Fruit fly (Drosophila melanogaster): ENCODE measurements around the gene mRpS18C.

mRpS18C gene

DNA sequence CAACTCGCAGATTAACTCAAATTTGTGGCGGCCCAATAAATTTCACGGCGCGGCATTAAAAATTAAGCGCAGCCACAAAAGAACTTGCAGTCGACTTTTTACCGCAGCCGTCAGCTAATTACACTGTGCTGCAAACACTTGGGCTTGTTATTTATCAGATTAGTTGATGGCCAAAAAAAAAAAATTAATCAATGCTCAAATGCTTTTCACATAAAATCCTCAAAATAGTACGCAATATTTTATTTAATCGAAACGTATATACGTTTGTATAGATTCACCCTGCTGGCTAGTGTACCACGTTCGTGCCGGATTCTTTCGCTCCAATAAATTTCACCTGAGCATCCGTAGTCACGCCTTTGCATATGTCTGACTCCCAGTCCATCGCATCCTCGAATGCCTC is 10.0 kb upstream of the mRpS18C start:
- TF ChIP-seq psq (optimal IDR thresholded peaks at IDR 0.05) (no peak), Sin3A (optimal IDR thresholded peaks at IDR 0.05) (no peak), insv (optimal IDR thresholded peaks at IDR 0.05) (no peak), Myc (optimal IDR thresholded peaks at IDR 0.05) (no peak), ttk (optimal IDR thresholded peaks at IDR 0.05) (no peak), h (optimal IDR thresholded peaks at IDR 0.05) (no peak)

DNA sequence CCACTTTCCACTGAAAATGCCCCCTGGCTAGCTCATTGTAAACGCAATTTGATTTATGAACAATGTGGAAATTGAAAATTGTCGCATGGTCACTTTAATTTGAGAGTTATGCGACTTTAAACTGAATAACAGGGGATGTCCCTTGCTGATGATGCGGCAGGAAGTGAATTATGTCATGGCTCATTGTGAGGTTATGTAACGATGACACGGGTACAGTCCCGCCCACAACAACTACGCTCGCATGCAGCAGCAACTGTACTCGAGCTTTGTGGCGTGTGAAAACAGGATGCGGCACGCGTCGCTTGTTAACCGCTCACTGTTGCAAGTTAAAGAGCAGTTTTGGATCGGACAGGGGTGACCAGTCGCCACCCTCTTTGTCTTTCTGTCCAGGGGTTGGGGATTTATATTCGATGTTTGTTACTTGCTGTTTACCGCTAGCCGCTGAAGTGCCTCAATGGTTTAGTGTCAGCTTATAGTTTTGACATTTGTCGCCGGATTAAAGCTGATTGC is 7.0 kb upstream of the mRpS18C start:
- TF ChIP-seq ttk (optimal IDR thresholded peaks at IDR 0.05) (no peak), Sin3A (optimal IDR thresholded peaks at IDR 0.05) (no peak), psq (optimal IDR thresholded peaks at IDR 0.05) (no peak), insv (optimal IDR thresholded peaks at IDR 0.05) (no peak), h (optimal IDR thresholded peaks at IDR 0.05) (no peak), Myc (optimal IDR thresholded peaks at IDR 0.05) (no peak)

DNA sequence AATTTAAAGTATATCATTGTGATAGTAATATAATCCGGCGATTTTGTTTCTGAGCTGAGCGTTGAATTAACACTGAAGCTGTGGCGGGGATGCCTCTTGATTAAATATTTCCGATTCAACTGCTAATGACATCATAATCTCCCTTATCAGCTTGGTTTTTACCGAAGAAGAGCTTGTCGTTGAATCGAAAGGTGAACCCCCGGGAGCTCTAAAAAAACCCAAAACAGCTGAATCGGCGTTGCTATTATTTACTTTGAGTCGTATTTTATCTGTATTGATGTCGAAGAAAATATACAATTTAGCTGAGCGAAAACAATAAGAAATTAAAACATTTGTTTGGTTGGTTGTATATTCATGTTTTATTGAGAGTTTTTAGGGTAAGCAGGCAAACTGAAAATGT is 4.6 kb upstream of the mRpS18C start:
- TF ChIP-seq Sin3A (optimal IDR thresholded peaks at IDR 0.05), result no peak
- no peak for TF ChIP-seq ttk (optimal IDR thresholded peaks at IDR 0.05)
- no peak for TF ChIP-seq h (optimal IDR thresholded peaks at IDR 0.05)
- no peak for TF ChIP-seq Myc (optimal IDR thresholded peaks at IDR 0.05)
- TF ChIP-seq insv (optimal IDR thresholded peaks at IDR 0.05), result no peak
- no peak for TF ChIP-seq psq (optimal IDR thresholded peaks at IDR 0.05)

DNA sequence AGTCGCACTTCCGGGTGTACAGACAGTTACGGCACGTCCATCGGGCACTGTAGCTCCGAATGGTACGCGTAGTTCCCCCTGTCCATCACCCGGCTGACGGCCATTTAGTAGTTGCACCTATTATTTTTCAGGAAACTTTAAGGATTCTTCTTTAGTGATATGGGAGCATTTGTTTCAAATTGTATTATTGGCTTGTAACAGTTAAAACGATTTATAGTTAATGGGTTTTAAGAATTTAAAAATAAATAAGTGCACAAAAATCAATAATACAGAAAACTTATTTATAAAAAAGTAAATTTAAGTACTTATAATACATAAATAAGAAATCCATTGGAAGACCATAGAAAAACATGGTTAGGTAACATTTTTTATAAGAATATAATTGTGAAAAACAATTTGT is 903 bp upstream of the mRpS18C start, which contains the start of the genes CG2217 and CG42740:
TSS of gene CG2217 (minus strand) at position 101 of the 400 bp plus-strand sequence.
TSS of gene CG42740 (minus strand) at position 101 of the 400 bp plus-strand sequence.
- no peak for TF ChIP-seq ttk (optimal IDR thresholded peaks at IDR 0.05)
- TF ChIP-seq insv (optimal IDR thresholded peaks at IDR 0.05), result no peak
- TF ChIP-seq Myc (optimal IDR thresholded peaks at IDR 0.05), result no peak
- TF ChIP-seq Sin3A (optimal IDR thresholded peaks at IDR 0.05), result no peak

DNA sequence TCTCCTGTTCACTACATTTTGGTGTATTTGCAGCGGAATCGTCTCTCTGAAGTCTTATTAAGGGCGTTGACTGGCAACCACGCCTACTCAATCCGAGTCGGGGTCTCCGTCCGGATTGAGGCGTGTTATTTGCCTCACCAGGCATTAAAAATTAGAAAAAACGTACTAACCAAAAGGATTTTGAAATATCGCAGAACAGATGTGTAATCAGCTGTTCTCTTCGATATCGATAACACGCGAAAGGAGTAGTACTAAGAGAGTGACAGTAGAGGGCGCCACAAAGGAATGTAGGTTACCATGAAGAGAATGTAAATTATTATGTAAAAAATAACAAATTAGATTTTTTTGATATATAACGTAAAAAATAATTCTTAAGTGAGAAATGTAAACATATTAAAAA is 1.2 kb downstream of the mRpS18C start, which contains the start of gene CG15536:
TSS of gene CG15536 (minus strand) at position 170 of the 400 bp plus-strand sequence.
- TF ChIP-seq Myc (optimal IDR thresholded peaks at IDR 0.05) (no peak), Sin3A (optimal IDR thresholded peaks at IDR 0.05) (no peak), ttk (optimal IDR thresholded peaks at IDR 0.05) (no peak), h (optimal IDR thresholded peaks at IDR 0.05) (no peak), psq (optimal IDR thresholded peaks at IDR 0.05) (no peak), insv (optimal IDR thresholded peaks at IDR 0.05) (no peak)

DNA sequence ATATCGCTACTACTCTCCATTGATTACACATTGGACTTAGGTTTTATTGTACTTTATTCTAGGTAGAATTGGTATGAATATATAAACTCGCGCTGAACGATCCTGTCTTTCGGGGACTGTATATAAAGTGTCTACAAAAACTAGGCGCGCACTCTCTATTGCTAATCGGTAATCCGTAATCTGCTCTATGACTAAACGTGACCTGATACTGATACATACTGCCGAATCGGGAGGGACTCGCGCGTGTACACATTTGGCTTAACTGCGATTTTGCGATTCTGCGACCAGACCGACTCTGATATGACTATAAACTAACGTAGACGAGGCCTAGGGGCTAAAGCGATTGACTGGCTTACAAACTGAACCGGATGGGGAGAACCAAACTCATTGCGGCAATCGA is 1.8 kb downstream of the mRpS18C start:
- TF ChIP-seq psq (optimal IDR thresholded peaks at IDR 0.05), result no peak
- TF ChIP-seq Myc (optimal IDR thresholded peaks at IDR 0.05), result no peak
- no peak for TF ChIP-seq ttk (optimal IDR thresholded peaks at IDR 0.05)
- no peak for TF ChIP-seq insv (optimal IDR thresholded peaks at IDR 0.05)
- no peak for TF ChIP-seq Sin3A (optimal IDR thresholded peaks at IDR 0.05)
- no peak for TF ChIP-seq h (optimal IDR thresholded peaks at IDR 0.05)

DNA sequence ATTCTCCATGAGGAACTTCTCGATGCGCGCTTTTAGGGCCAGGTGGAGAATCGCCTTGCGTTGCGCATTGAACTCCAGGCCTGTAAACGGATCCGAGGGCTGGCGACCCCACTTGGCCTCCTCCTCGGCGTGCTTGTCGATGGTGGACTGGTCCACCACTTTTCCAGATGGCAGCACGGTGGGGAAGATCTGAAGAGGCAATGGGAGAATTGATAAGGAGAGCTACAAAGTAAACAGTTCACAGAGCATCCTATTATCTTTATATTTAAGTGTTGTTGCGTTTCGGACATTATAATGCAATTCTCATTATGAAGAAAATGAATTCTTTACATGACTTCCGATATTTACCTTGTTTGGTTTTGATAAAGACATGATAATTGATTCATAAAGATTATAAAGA is 2.9 kb downstream of the mRpS18C start:
- TF ChIP-seq ttk (optimal IDR thresholded peaks at IDR 0.05) (no peak), psq (optimal IDR thresholded peaks at IDR 0.05) (no peak), Sin3A (optimal IDR thresholded peaks at IDR 0.05) (no peak)

DNA sequence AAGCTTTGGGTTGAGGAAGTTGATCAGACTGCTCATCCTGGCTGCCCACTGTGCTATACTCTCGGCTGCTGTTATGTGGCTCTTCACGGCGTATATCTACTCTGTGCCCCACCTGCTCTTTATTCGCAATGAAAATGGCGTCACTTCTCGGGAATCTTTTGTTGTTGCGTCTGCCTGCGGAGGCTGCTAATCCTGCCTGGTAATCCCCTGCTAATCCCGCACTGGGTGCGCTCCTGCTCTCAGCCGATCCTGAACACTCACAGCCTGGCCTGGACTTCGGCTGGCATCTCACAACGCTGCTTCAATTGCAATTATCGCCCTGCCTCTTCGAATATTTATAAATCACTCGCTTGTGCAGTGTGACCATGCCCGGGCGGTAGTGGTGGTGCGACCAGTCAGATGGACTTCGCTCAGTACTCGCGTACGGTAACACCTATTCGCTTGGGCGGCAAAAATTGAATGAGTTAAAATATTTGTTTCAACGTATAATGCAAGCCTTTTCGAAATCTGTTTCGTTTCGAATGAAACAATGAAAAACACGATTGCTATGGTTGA is 4.1 kb downstream of the mRpS18C start, which contains the start of gene CG2218:
TSS of gene CG2218 (minus strand) at position 472 of the 555 bp plus-strand sequence.
- no peak for TF ChIP-seq psq (optimal IDR thresholded peaks at IDR 0.05)
- no peak for TF ChIP-seq h (optimal IDR thresholded peaks at IDR 0.05)
- no peak for TF ChIP-seq ttk (optimal IDR thresholded peaks at IDR 0.05)
- no peak for TF ChIP-seq Myc (optimal IDR thresholded peaks at IDR 0.05)
- no peak for TF ChIP-seq insv (optimal IDR thresholded peaks at IDR 0.05)
- TF ChIP-seq Sin3A (optimal IDR thresholded peaks at IDR 0.05), result no peak

DNA sequence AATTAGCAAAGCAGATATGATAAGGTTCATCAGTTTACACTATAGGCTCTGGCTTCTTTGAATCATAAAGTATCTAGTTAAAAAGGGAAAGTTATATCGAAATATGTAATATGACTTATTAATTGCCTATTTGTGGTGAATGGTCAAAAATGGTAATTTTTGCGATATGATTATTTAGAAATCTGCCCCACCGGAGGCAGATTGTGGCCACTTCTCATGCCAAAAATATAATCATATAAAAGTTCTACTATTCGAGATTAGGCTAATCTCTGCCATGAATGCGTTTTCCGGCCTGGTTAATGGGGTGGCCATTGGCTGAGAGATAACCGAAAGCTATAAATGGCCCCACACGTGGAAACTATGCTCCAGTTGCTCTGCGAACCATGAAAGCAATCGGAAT is 4.7 kb downstream of the mRpS18C start, which contains the start of gene CG15533:
TSS of gene CG15533 (plus strand) at position 362 of the 400 bp plus-strand sequence.
- TF ChIP-seq Myc (optimal IDR thresholded peaks at IDR 0.05) (no peak), ttk (optimal IDR thresholded peaks at IDR 0.05) (no peak), Sin3A (optimal IDR thresholded peaks at IDR 0.05) (no peak), h (optimal IDR thresholded peaks at IDR 0.05) (no peak), insv (optimal IDR thresholded peaks at IDR 0.05) (no peak), psq (optimal IDR thresholded peaks at IDR 0.05) (no peak)

DNA sequence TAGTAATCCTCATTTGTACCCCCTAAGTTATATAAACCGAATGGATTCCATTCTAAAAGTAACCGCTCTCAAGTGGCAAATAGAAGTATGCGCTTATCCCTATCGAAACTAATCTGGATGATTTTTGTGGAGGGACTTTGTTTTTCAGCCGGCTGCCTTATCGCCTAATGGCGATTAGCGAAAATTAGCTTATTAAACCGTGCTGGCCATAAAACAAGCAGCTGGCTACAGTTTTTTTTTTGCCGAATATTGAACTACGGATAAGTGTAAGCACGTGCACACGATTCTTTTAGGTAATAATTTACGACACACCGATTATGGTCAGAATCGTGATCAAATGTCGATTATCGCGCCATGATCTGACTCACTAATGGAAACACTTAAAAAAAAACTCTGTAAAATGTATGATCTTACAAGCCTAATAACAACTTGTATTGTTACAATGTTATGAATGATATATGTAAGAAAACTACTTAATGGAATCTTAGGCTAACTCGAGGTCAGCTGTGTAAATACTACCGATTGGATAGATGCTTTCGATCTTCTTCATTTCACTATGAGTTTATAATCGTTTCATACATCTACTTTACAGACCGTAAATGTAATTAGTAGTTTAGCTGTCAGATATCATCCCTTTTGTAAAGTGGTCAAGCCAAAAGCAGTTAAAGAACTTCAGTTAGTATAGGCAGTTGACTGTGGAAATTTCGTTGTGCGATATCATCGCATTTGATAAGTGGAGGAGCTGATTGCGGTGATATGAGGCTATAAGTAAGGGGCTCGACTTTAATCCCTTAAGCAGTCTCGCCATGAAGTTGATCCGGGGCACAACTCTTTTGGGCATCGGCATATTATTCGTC is 7.7 kb downstream of the mRpS18C start, which contains the start of gene CG15534:
TSS of gene CG15534 (plus strand) at position 807 of the 857 bp plus-strand sequence.
- TF ChIP-seq insv (optimal IDR thresholded peaks at IDR 0.05), result no peak
- TF ChIP-seq psq (optimal IDR thresholded peaks at IDR 0.05), result no peak

DNA sequence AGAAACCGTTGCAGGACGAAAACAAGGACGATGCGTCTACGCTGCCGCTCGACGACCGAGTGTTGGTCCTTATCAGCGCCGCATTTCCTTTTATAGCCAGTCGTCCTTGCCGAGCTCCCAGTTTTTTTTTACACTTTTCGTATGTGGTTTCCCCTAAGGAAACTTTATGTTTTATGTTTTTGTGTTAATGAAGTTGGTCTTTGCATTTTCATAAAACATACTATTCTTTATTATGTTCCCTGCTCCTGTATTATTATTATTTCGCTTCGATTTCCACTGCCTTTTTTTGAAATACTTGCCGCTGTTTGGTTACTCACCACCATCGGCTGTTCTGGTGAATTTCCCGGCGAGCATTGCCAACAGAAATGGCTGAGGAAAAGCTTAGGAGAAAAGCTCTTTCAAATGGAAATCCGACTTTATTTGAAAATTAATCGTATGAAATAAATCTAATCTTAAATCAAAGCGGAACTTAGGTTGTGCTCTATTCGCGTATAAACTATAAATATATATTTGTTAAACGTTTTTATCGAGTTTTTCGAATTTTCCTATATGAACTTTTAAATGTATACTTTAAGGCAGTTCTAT is 19.9 kb downstream of the mRpS18C start, which contains the start of gene CG15537:
TSS of gene CG15537 (minus strand) at position 51 of the 585 bp plus-strand sequence.
- no peak for TF ChIP-seq ttk (optimal IDR thresholded peaks at IDR 0.05)
- TF ChIP-seq Myc (optimal IDR thresholded peaks at IDR 0.05), result no peak
- no peak for TF ChIP-seq psq (optimal IDR thresholded peaks at IDR 0.05)
- TF ChIP-seq h (optimal IDR thresholded peaks at IDR 0.05), result no peak
- no peak for TF ChIP-seq Sin3A (optimal IDR thresholded peaks at IDR 0.05)
- no peak for TF ChIP-seq insv (optimal IDR thresholded peaks at IDR 0.05)

DNA sequence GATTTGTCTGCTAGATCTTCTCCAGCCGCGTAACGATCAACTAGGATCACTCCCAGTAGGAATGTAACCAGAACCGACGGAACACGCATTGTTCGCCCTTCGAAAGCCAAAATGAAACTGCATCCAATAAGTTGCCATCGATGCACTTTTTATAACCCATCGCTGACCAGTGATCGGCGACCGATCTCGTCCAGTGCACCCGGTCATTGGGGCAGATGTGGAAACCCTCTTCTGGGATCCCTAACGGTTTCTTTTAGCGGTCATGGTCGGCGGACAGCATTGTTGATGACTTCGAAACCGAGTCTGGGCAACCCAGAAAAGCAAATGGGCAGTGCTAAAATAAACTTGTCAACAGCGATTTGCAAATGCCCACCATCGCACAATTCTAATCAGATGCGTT is 21.2 kb downstream of the mRpS18C start, which contains the start of gene Osi23:
TSS of gene Osi23 (minus strand) at position 101 of the 400 bp plus-strand sequence.
- no peak for TF ChIP-seq ttk (optimal IDR thresholded peaks at IDR 0.05)
- no peak for TF ChIP-seq psq (optimal IDR thresholded peaks at IDR 0.05)
- TF ChIP-seq Sin3A (optimal IDR thresholded peaks at IDR 0.05), result no peak
- TF ChIP-seq Myc (optimal IDR thresholded peaks at IDR 0.05), result no peak
- no peak for TF ChIP-seq insv (optimal IDR thresholded peaks at IDR 0.05)
- TF ChIP-seq h (optimal IDR thresholded peaks at IDR 0.05), result no peak

All from Kc167 (cell line).